Fruit fly (Drosophila melanogaster): Measurements from ENCODE around the gene CG9547.
A peak's percentile ranks its signal among the peaks of the same experiment; 100 is the strongest.

DNA sequence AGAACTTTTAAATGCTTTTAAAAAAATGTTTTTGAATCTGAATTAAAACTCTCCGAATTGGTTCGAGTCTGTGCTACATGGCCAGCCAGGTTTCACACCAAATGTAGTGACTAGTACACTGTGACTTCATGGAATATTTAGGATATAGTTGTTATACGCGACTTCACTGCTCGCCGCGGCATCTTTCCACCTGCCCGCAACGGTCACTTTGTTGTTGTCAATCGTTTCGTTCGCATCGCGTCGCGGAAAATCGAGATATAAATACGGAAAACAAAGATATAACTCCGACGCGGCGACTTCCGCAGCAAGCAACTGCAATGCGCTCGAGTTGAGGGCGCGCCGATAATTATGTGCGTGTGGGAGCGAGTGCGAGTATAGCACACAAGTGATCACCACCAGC lies 4.1 kb upstream of the CG9547 start, which contains the start of gene CG31637:
- TF ChIP-seq BtbVII (GFP tag; optimal IDR thresholded peaks at IDR 0.05), result no peak
- peak; percentile 3 for TF ChIP-seq pho (GFP tag; optimal IDR thresholded peaks at IDR 0.05)
- TF ChIP-seq CG1792 (GFP tag; optimal IDR thresholded peaks at IDR 0.05), result no peak
- peak; percentile 27 for TF ChIP-seq CG12299 (tag; optimal IDR thresholded peaks at IDR 0.05)
- TF ChIP-seq Ravus (GFP tag; IDR thresholded peaks at IDR 0.05), result no peak
- TF ChIP-seq crol (GFP tag; IDR thresholded peaks at IDR 0.05), result no peak

All from whole organism, embryonic.